Worm (Caenorhabditis elegans) whole organism, L4 larva: ENCODE results near the gene gst-31.
"Not testable (repeated sequence)": the region's sequence is repeated elsewhere in the genome, so short reads cannot be mapped to it uniquely, and the experiment has no call there.

ENCODE experiments used
- D1046.2 ChIP-seq: fragments of 200-800 bp; sonication (Bioruptor generic); IDR thresholded peaks from 2 replicates; pipeline ENCODE4 v1.3.6; 2022; ENCODE audit warnings: missing genetic modification characterization, missing compliant biosample characterization
- T26A8.4 ChIP-seq: fragments of 200-800 bp; sonication (Bioruptor generic); IDR thresholded peaks from 2 replicates; pipeline ENCODE4 v1.3.6; 2022; ENCODE audit warnings: missing genetic modification characterization, missing compliant biosample characterization
- Y105C5A.15 ChIP-seq: fragments of 200-800 bp; sonication (Bioruptor generic); IDR thresholded peaks from 2 replicates; pipeline ENCODE4 v1.3.6; 2022; ENCODE audit warnings: missing genetic modification characterization, missing compliant biosample characterization
- Y5F2A.4 ChIP-seq: fragments of 200-800 bp; sonication (Bioruptor generic); optimal IDR thresholded peaks from 2 replicates; lab custom pipeline; 2018; ENCODE audit warnings: mild to moderate bottlenecking, missing genetic modification characterization, missing compliant biosample characterization
- ZK337.2 ChIP-seq: fragments of 200-800 bp; sonication (Bioruptor generic); IDR thresholded peaks from 2 replicates; pipeline ENCODE4 v1.3.6; 2022; ENCODE audit warnings: missing genetic modification reagents, missing genetic modification characterization, missing compliant biosample characterization
- ama-1 ChIP-seq: fragments of 150-350 bp; optimal IDR thresholded peaks from 2 replicates; lab custom pipeline; 2014; ENCODE audit warnings: inconsistent platforms, mixed read lengths
- ceh-20 ChIP-seq: fragments of 200-800 bp; sonication (Bioruptor generic); IDR thresholded peaks from 2 replicates; pipeline ENCODE4 v1.3.6; 2022; ENCODE audit warnings: missing genetic modification reagents, missing genetic modification characterization, missing compliant biosample characterization
- ceh-28 ChIP-seq: fragments of 150-350 bp; optimal IDR thresholded peaks from 2 replicates; lab custom pipeline; 2014; ENCODE audit warnings: missing biosample characterization, missing genetic modification reagents, missing genetic modification characterization
- daf-16 ChIP-seq, 3 experiments: sonication (generic microtip); optimal IDR thresholded peaks; 2 replicates each; lab custom pipeline; 2016 to 2017; ENCODE audit warnings: missing genetic modification characterization in 3 of 3, missing genetic modification reagents in 3 of 3, mild to moderate bottlenecking in 2 of 3, missing compliant biosample characterization in 2 of 3, missing biosample characterization in 1 of 3, moderate library complexity in 1 of 3
- dmd-6 ChIP-seq: fragments of 200-800 bp; sonication (Bioruptor generic); IDR thresholded peaks from 2 replicates; pipeline ENCODE4 v1.3.6; 2022; ENCODE audit warnings: missing genetic modification reagents, missing genetic modification characterization, missing compliant biosample characterization
- duxl-1 ChIP-seq: sonication (generic microtip); optimal IDR thresholded peaks from 2 replicates; lab custom pipeline; 2016; ENCODE audit warnings: mild to moderate bottlenecking, missing genetic modification characterization, moderate library complexity, missing compliant biosample characterization; ENCODE audit not compliant: poor library complexity
- dve-1 ChIP-seq: sonication (generic microtip); optimal IDR thresholded peaks from 2 replicates; lab custom pipeline; 2017; ENCODE audit warnings: antibody characterized with exemption, mild to moderate bottlenecking, missing genetic modification characterization, missing compliant biosample characterization; ENCODE audit not compliant: insufficient read depth
- egl-43 ChIP-seq: fragments of 200-800 bp; sonication (Bioruptor generic); IDR thresholded peaks from 2 replicates; pipeline ENCODE4 v1.3.6; 2022; ENCODE audit warnings: missing genetic modification reagents, missing genetic modification characterization, missing compliant biosample characterization
- hif-1 ChIP-seq, 2 experiments: sonication (generic microtip); optimal IDR thresholded peaks; 2 replicates each; lab custom pipeline; 2016 to 2017; ENCODE audit warnings: missing compliant biosample characterization in 2 of 2, missing genetic modification characterization in 2 of 2, missing genetic modification reagents in 2 of 2, missing genotype in 2 of 2, mild to moderate bottlenecking in 1 of 2
- hlh-11 ChIP-seq: fragments of 200-800 bp; sonication (Bioruptor generic); optimal IDR thresholded peaks from 2 replicates; lab custom pipeline; 2018; ENCODE audit warnings: mild to moderate bottlenecking, missing genetic modification characterization, missing compliant biosample characterization
- hlh-30 ChIP-seq: sonication (generic microtip); optimal IDR thresholded peaks from 2 replicates; lab custom pipeline; 2017; ENCODE audit warnings: antibody characterized with exemption, mild to moderate bottlenecking, missing genetic modification characterization, missing compliant biosample characterization; ENCODE audit not compliant: insufficient read depth
- jun-1 ChIP-seq: fragments of 150-350 bp; optimal IDR thresholded peaks from 2 replicates; lab custom pipeline; 2014; ENCODE audit warnings: missing biosample characterization, missing genetic modification reagents, missing genetic modification characterization
- lin-13 ChIP-seq: fragments of 150-350 bp; optimal IDR thresholded peaks from 2 replicates; lab custom pipeline; 2014; ENCODE audit warnings: missing biosample characterization, missing genetic modification reagents, missing genetic modification characterization
- lin-15B ChIP-seq: fragments of 150-350 bp; sonication (generic microtip); optimal IDR thresholded peaks from 3 replicates; lab custom pipeline; 2014; ENCODE audit warnings: missing biosample characterization, missing genetic modification characterization
- lin-38 ChIP-seq: fragments of 200-800 bp; sonication (Bioruptor generic); IDR thresholded peaks from 2 replicates; pipeline ENCODE4 v1.3.6; 2022; ENCODE audit warnings: missing genetic modification reagents, missing genetic modification characterization, missing compliant biosample characterization
- mes-2 ChIP-seq: sonication (generic microtip); optimal IDR thresholded peaks from 2 replicates; lab custom pipeline; 2016; ENCODE audit warnings: missing genotype, mild to moderate bottlenecking, missing genetic modification characterization, missing compliant biosample characterization; ENCODE audit not compliant: poor library complexity, severe bottlenecking
- mxl-2 ChIP-seq: fragments of 200-800 bp; sonication (Bioruptor generic); conservative IDR thresholded peaks from 2 replicates; pipeline ENCODE4 v1.3.6; 2022; ENCODE audit warnings: missing genetic modification reagents, missing genetic modification characterization, missing compliant biosample characterization
- mxl-3 ChIP-seq: fragments of 200-800 bp; sonication (Bioruptor generic); optimal IDR thresholded peaks from 2 replicates; lab custom pipeline; 2018; ENCODE audit warnings: mild to moderate bottlenecking, missing genetic modification characterization, missing compliant biosample characterization
- nhr-10 ChIP-seq: fragments of 150-350 bp; optimal IDR thresholded peaks from 2 replicates; lab custom pipeline; 2014; ENCODE audit warnings: missing biosample characterization, missing genetic modification characterization
- nhr-102 ChIP-seq: sonication (generic microtip); optimal IDR thresholded peaks from 2 replicates; lab custom pipeline; 2016; ENCODE audit warnings: mild to moderate bottlenecking, missing genetic modification characterization, moderate library complexity, missing compliant biosample characterization
- nhr-28 ChIP-seq: fragments of 150-350 bp; optimal IDR thresholded peaks from 2 replicates; lab custom pipeline; 2014; ENCODE audit warnings: missing biosample characterization, missing genetic modification characterization
- nhr-48 ChIP-seq: sonication (generic microtip); optimal IDR thresholded peaks from 2 replicates; lab custom pipeline; 2016; ENCODE audit warnings: mild to moderate bottlenecking, missing genetic modification characterization, missing compliant biosample characterization
- nhr-6 ChIP-seq: fragments of 150-350 bp; optimal IDR thresholded peaks from 2 replicates; lab custom pipeline; 2014; ENCODE audit warnings: missing biosample characterization, missing genetic modification characterization
- nhr-77 ChIP-seq: fragments of 150-350 bp; optimal IDR thresholded peaks from 2 replicates; lab custom pipeline; 2014; ENCODE audit warnings: missing biosample characterization, missing genetic modification characterization
- php-3 ChIP-seq: fragments of 200-800 bp; sonication (Bioruptor generic); IDR thresholded peaks from 2 replicates; pipeline ENCODE4 v1.3.6; 2022; ENCODE audit warnings: missing genetic modification reagents, missing genetic modification characterization, missing compliant biosample characterization
- pqm-1 ChIP-seq: sonication (generic microtip); optimal IDR thresholded peaks from 2 replicates; lab custom pipeline; 2017; ENCODE audit warnings: missing biosample characterization, missing genetic modification characterization
- rbr-2 ChIP-seq: sonication (generic microtip); optimal IDR thresholded peaks from 2 replicates; lab custom pipeline; 2016; ENCODE audit warnings: missing genotype, missing genetic modification characterization, missing compliant biosample characterization
- saeg-2 ChIP-seq: fragments of 200-800 bp; sonication (Bioruptor generic); IDR thresholded peaks from 2 replicates; pipeline ENCODE4 v1.3.6; 2022; ENCODE audit warnings: missing genetic modification reagents, missing genetic modification characterization, missing compliant biosample characterization
- set-16 ChIP-seq: fragments of 200-800 bp; sonication (Bioruptor generic); IDR thresholded peaks from 2 replicates; pipeline ENCODE4 v1.3.6; 2022; ENCODE audit warnings: missing genetic modification reagents, missing genetic modification characterization, missing compliant biosample characterization
- skn-1 ChIP-seq: fragments of 150-350 bp; optimal IDR thresholded peaks from 2 replicates; lab custom pipeline; 2014; ENCODE audit warnings: missing biosample characterization, missing genetic modification characterization
- tra-1 ChIP-seq: fragments of 200-800 bp; sonication (Bioruptor generic); IDR thresholded peaks from 2 replicates; pipeline ENCODE4 v1.3.6; 2022; ENCODE audit warnings: missing genetic modification reagents, missing genetic modification characterization, missing compliant biosample characterization
- unc-39 ChIP-seq: sonication (generic microtip); optimal IDR thresholded peaks from 2 replicates; lab custom pipeline; 2017; ENCODE audit warnings: missing biosample characterization, missing genetic modification characterization
- zfp-3 ChIP-seq: fragments of 200-800 bp; sonication (Bioruptor generic); conservative IDR thresholded peaks from 2 replicates; pipeline ENCODE4 v1.3.6; 2022; ENCODE audit warnings: missing genetic modification reagents, missing genetic modification characterization, missing compliant biosample characterization
- ztf-7 ChIP-seq: fragments of 150-350 bp; optimal IDR thresholded peaks from 2 replicates; lab custom pipeline; 2014; ENCODE audit warnings: missing biosample characterization, missing genetic modification characterization

The gst-31 gene

DNA sequence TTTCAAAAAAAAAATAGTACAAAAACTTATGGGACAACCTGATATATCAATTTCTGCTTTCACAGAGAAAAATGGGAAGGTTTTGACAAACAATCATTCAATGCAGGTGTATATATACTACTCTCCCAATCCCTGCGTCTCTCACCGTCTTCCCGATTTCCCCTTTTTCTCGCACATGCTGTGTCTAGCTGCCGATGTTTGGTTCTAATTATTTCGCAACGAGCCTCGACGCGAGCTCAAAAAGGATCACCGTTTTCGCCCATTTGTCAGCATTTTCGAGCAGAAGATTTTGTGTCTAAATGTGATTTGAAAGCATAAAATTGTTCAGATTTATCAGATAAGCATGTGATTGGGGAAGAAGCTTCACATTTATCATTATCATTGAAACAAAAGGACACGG lies 1.6 kb downstream of the gst-31 start (continued):
- TF ChIP-seq hlh-30 (peak; percentile 45), D1046.2 (GFP tag; lab: Robert Waterston, UW) (no peak)

DNA sequence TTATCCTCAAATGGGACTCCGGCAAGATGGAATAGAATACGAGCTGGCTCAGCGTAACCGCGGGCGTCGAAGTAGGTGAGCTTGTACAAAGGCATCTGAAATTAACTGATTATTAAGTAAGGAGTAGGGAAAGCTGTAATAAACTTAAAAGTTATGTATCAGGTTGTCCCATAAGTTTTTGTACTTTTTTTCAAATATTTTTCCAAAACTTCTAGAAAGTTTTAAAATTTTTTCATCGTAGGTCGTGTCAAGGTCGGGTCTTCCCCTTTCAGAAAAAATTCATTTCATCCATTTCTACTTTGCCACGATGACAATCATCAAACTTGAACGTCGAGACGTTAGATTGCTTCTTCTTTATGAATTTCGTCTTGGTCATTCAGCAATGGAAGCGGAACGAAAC lies 2.9 kb downstream of the gst-31 start, which contains the start of gene gst-39:
Gene gst-39, minus strand, starts transcription at position 101 of the 400 bp plus-strand sequence.
- TF ChIP-seq nhr-28 (tag; lab: Kevin White, UChicago); hif-1 (tag; optimal IDR thresholded peaks at IDR 0.05; lab: Kevin White, UChicago); ZK337.2 (GFP tag; lab: Robert Waterston, UW): not testable (repeated sequence)

DNA sequence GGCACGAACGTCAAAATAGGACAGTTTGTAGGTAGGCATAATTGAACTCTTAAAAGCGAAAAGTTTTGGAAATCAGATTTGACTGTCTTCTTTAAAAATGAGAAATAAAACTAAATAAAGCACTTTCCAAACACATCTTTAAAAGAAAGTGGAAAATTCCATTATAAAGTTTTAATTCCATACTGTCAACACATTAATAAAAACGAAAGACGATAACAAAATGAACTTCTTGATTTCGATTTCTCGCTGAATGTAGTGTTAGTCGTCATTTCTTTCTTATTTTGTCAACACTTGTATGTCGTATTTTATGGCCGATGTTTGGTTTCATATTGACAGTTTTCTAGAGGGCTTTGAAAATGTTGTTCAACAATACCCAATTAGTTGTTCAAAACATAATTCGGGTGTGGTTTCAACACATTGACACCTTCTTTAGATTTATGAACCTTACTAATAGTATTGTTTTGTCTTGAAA lies 4.9 kb downstream of the gst-31 start, which contains the start of gene gst-29:
Gene gst-29, minus strand, starts transcription at position 51 of the 472 bp plus-strand sequence.
- TF ChIP-seq lin-38 = no peak
- TF ChIP-seq nhr-28 (tag; lab: Kevin White, UChicago) = peak; percentile 69
- TF ChIP-seq nhr-102 (tag; lab: Kevin White, UChicago) = no peak
- no peak for TF ChIP-seq daf-16 (GFP tag; optimal IDR thresholded peaks at IDR 0.05; lab: Kevin White, UChicago)
- peak; percentile 100 for TF ChIP-seq daf-16 (tag; optimal IDR thresholded peaks at IDR 0.05; lab: Kevin White, UChicago)
- no peak for TF ChIP-seq ceh-20 (GFP tag; lab: Robert Waterston, UW)
- TF ChIP-seq dve-1 (tag; lab: Kevin White, UChicago) = peak; percentile 63
- peak; percentile 53 for TF ChIP-seq nhr-77 (tag; lab: Kevin White, UChicago)

DNA sequence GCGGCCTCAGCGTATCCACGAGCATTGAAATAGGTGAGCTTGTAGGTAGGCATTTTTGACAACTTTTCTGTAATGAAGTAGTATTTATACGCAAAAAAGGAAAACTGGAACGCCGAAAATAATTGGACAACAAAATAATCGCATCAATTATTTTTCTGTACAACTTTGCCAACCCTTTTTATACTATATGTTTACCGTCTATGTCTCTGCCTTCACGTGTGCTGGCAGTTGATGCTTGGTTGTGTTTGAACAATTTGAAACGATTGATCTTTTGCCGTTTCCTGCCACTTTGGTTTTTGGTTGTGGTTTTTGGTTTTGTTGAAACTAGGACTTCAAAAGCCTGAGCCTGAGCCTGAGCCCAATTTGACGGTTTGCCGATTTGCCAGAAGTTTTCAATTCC lies 7.4 kb downstream of the gst-31 start, which contains the start of gene gst-28:
Gene gst-28, minus strand, starts transcription at position 238 of the 400 bp plus-strand sequence.
- no peak for TF ChIP-seq mxl-3 (GFP tag; lab: Kevin White, UChicago)
- peak; percentile 20 for TF ChIP-seq dve-1 (tag; lab: Kevin White, UChicago)
- peak; percentile 52 for TF ChIP-seq nhr-77 (tag; lab: Kevin White, UChicago)
- 0 out of 2 replicates have a peak, but pooled peaks have one; percentile 25 for TF ChIP-seq saeg-2
- TF ChIP-seq hlh-30 = peak; percentile 6
- TF ChIP-seq nhr-6 (tag; lab: Kevin White, UChicago) = no peak
- TF ChIP-seq dmd-6 = peak; percentile 40; the same call in 1 of the 2 replicates
- TF ChIP-seq egl-43 (GFP tag; lab: Robert Waterston, UW) = no peak
- no peak for TF ChIP-seq daf-16 (GFP tag; optimal IDR thresholded peaks at IDR 0.05; lab: Kevin White, UChicago)
- TF ChIP-seq daf-16 (tag; optimal IDR thresholded peaks at IDR 0.05; lab: Kevin White, UChicago) = peak; percentile 66
- peak; percentile 7 for TF ChIP-seq hlh-11 (tag; lab: Kevin White, UChicago)
- peak; percentile 13 for TF ChIP-seq pqm-1 (tag; lab: Kevin White, UChicago)
- no peak for TF ChIP-seq ceh-20 (GFP tag; lab: Robert Waterston, UW)
- no peak for TF ChIP-seq lin-15B (tag; lab: Kevin White, UChicago)

DNA sequence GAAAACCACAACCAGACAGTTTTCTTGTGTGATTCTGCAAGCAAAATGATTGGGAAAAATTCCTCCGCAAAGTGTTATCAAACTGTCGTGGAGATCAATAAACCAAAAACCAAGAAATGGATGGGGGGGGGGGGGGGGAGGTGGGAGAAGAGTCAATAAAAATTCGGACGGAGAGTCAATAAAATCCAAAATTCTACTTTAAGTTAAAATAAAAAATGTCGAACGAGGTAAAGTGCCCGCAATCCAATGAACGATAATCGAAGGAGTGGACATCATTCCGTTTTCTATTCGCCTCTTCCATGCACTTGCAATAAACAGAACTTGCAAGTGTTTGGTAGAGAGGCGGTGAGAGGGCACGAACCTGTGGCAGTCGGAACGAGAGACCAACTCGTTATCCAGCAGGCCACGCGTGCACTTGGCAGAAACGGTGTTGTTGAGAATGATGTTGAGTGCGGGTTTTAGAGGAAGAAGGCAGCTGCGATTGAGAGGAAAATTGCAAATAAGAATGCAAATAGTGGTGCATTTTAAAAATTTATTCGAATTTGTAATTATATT lies 9.0 kb downstream of the gst-31 start, which contains the start of gene gst-27:
Gene gst-27, minus strand, starts transcription at position 51 of the 555 bp plus-strand sequence.
- TF ChIP-seq mxl-3 (GFP tag; lab: Kevin White, UChicago) (peak; percentile 81), php-3 (GFP tag; lab: Robert Waterston, UW) (peak; percentile 74), T26A8.4 (peak; percentile 85), ceh-28 (tag; lab: Kevin White, UChicago) (no peak), nhr-10 (tag; lab: Kevin White, UChicago) (no peak), tra-1 (GFP tag; lab: Robert Waterston, UW) (peak; percentile 93), unc-39 (no peak), ztf-7 (peak; percentile 69), ama-1 (no peak), zfp-3 (GFP tag; lab: Robert Waterston, UW) (peak; percentile 41; the same call in 1 of the 2 replicates), mxl-2 (GFP tag; lab: Robert Waterston, UW) (0 out of 2 replicates have a peak, but pooled peaks have one; percentile 42), lin-38 (peak; percentile 82), mes-2 (tag; lab: Kevin White, UChicago) (peak; percentile 86), duxl-1 (peak; percentile 87), ZK337.2 (GFP tag; lab: Robert Waterston, UW) (peak; percentile 41; the same call in 1 of the 2 replicates), skn-1 (tag; lab: Kevin White, UChicago) (no peak), nhr-28 (tag; lab: Kevin White, UChicago) (peak; percentile 70), rbr-2 (tag; lab: Kevin White, UChicago) (peak; percentile 77), lin-13 (GFP tag; lab: Kevin White, UChicago) (peak; percentile 88), set-16 (GFP tag; lab: Robert Waterston, UW) (peak; percentile 60; the same call in 1 of the 2 replicates), nhr-48 (tag; lab: Kevin White, UChicago) (peak; percentile 69), Y5F2A.4 (GFP tag; lab: Kevin White, UChicago) (peak; percentile 74), jun-1 (tag; lab: Kevin White, UChicago) (peak; percentile 68), Y105C5A.15 (GFP tag; lab: Robert Waterston, UW) (peak; percentile 87; the same call in 1 of the 2 replicates)
